Worm (Caenorhabditis elegans) whole organism, L2 larva: ENCODE measurements around the gene sym-4.

Source experiments
- C34F6.9 ChIP-seq: fragments of 150-350 bp; optimal IDR thresholded peaks from 2 replicates; lab custom pipeline; 2014; ENCODE audit warnings: missing biosample characterization, missing genetic modification characterization
- R02D3.7 ChIP-seq: fragments of 150-350 bp; optimal IDR thresholded peaks from 2 replicates; lab custom pipeline; 2014; ENCODE audit warnings: missing biosample characterization, missing genetic modification characterization
- elt-3 ChIP-seq: sonication (generic microtip); optimal IDR thresholded peaks from 2 replicates; lab custom pipeline; 2017; ENCODE audit warnings: missing biosample characterization, missing genetic modification characterization
- fos-1 ChIP-seq: fragments of 150-350 bp; optimal IDR thresholded peaks from 2 replicates; lab custom pipeline; 2014; ENCODE audit warnings: missing biosample characterization, missing genetic modification characterization
- nhr-237 ChIP-seq: fragments of 150-350 bp; optimal IDR thresholded peaks from 2 replicates; lab custom pipeline; 2014; ENCODE audit warnings: missing biosample characterization, missing genetic modification characterization
- snpc-4 ChIP-seq: fragments of 150-350 bp; optimal IDR thresholded peaks from 2 replicates; lab custom pipeline; 2014; ENCODE audit warnings: missing biosample characterization, missing genetic modification characterization

- no peak for TF ChIP-seq fos-1
- TF ChIP-seq C34F6.9 (tag; lab: Kevin White, UChicago): no peak
- no peak for TF ChIP-seq elt-3
- TF ChIP-seq nhr-237: no peak
- no peak for TF ChIP-seq R02D3.7 (tag; lab: Kevin White, UChicago)
- no peak for TF ChIP-seq snpc-4 (tag; lab: Kevin White, UChicago)
Observed at ce11 chrX:14141896-14142392, 27.5 kb downstream of the sym-4 start, which contains the start of gene ceh-89.
